Worm (Caenorhabditis elegans) whole organism, L2 larva: ENCODE results near the gene W02D7.8.

Experiments used
- blmp-1 ChIP-seq: sonication (generic microtip); optimal IDR thresholded peaks from 2 replicates; lab custom pipeline; 2017; ENCODE audit warnings: missing genetic modification characterization, mild to moderate bottlenecking, missing compliant biosample characterization, antibody characterized with exemption, moderate library complexity; ENCODE audit not compliant: insufficient read depth
- elt-3 ChIP-seq: sonication (generic microtip); optimal IDR thresholded peaks from 2 replicates; lab custom pipeline; 2017; ENCODE audit warnings: missing biosample characterization, missing genetic modification characterization
- lin-13 ChIP-seq: fragments of 150-350 bp; optimal IDR thresholded peaks from 2 replicates; lab custom pipeline; 2014; ENCODE audit warnings: missing biosample characterization, missing genetic modification reagents, missing genetic modification characterization
- lin-39 ChIP-seq: fragments of 150-350 bp; optimal IDR thresholded peaks from 2 replicates; lab custom pipeline; 2014; ENCODE audit warnings: missing biosample characterization, missing genetic modification reagents, missing genetic modification characterization
- lsy-2 ChIP-seq, 2 experiments: fragments of 150-350 bp in 1 of 2; sonication (generic microtip) in 1 of 2; optimal IDR thresholded peaks; 2 replicates each; lab custom pipeline; 2014 to 2017; ENCODE audit warnings: missing biosample characterization in 2 of 2, missing genetic modification characterization in 2 of 2
- mdl-1 ChIP-seq, 2 experiments: fragments of 150-350 bp in 1 of 2; sonication (generic microtip) in 1 of 2; optimal IDR thresholded peaks; 2 replicates each; lab custom pipeline; 2017; ENCODE audit warnings: missing biosample characterization in 2 of 2, missing genetic modification characterization in 2 of 2
- nhr-11 ChIP-seq: fragments of 150-350 bp; optimal IDR thresholded peaks from 2 replicates; lab custom pipeline; 2014; ENCODE audit warnings: missing biosample characterization, missing genetic modification characterization
- nhr-237 ChIP-seq: fragments of 150-350 bp; optimal IDR thresholded peaks from 2 replicates; lab custom pipeline; 2014; ENCODE audit warnings: missing biosample characterization, missing genetic modification characterization
- skn-1 ChIP-seq: sonication (generic microtip); optimal IDR thresholded peaks from 2 replicates; lab custom pipeline; 2017; ENCODE audit warnings: missing biosample characterization, missing genetic modification characterization
- snpc-4 ChIP-seq: fragments of 150-350 bp; optimal IDR thresholded peaks from 2 replicates; lab custom pipeline; 2014; ENCODE audit warnings: missing biosample characterization, missing genetic modification characterization
- unc-62 ChIP-seq: fragments of 150-350 bp; optimal IDR thresholded peaks from 2 replicates; lab custom pipeline; 2014; ENCODE audit warnings: missing biosample characterization, missing genetic modification reagents, missing genetic modification characterization
- zag-1 ChIP-seq: fragments of 150-350 bp; optimal IDR thresholded peaks from 2 replicates; lab custom pipeline; 2014; ENCODE audit warnings: missing biosample characterization, missing genetic modification characterization
- ztf-11 ChIP-seq: sonication (generic microtip); optimal IDR thresholded peaks from 2 replicates; lab custom pipeline; 2017; ENCODE audit warnings: missing biosample characterization, missing genetic modification characterization
- ztf-4 ChIP-seq: fragments of 150-350 bp; optimal IDR thresholded peaks from 2 replicates; lab custom pipeline; 2014; ENCODE audit warnings: missing biosample characterization, missing genetic modification characterization

DNA sequence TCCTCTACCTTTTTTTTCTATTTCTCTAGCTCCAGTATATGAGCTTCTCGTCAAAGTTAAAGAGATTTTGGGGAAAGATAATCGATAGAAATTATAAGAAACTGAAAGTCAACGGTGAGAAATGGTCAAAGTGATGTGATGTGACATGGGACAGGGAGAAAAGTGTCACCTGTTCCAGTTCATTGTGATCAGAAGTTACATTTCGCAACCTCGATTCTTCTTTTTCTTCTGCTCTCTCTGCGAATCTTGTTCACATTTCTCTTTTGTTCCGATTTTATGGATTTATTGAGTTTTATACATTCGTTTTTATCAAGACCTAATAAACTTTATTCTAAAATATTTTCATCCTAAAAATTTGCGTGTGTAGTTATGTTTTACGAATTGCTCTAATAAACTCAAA is 29.4 kb upstream of the W02D7.8 start:
- TF ChIP-seq ztf-11 (tag; lab: Kevin White, UChicago) = no peak
- no peak for TF ChIP-seq nhr-11 (tag; lab: Kevin White, UChicago)
- no peak for TF ChIP-seq ztf-4
- TF ChIP-seq unc-62 = no peak
- no peak for TF ChIP-seq mdl-1 (tag; optimal IDR thresholded peaks at IDR 0.05; lab: Kevin White, UChicago)
- no peak for TF ChIP-seq elt-3 (tag; lab: Kevin White, UChicago)
- no peak for TF ChIP-seq skn-1 (tag; lab: Kevin White, UChicago)
- no peak for TF ChIP-seq nhr-237 (tag; lab: Kevin White, UChicago)
- TF ChIP-seq lsy-2 (tag; optimal IDR thresholded peaks at IDR 0.05; lab: Kevin White, UChicago) = no peak
- TF ChIP-seq zag-1 (tag; lab: Kevin White, UChicago) = no peak
- TF ChIP-seq snpc-4 (tag; lab: Kevin White, UChicago) = no peak
- TF ChIP-seq lin-13 (GFP tag; lab: Kevin White, UChicago) = no peak
- TF ChIP-seq blmp-1 (tag; lab: Kevin White, UChicago) = peak; percentile 31
- no peak for TF ChIP-seq lin-39 (tag; lab: Kevin White, UChicago)
